Worm (Caenorhabditis elegans) whole organism, midembryonic: Measurements from ENCODE around the gene pitr-1.

Source experiments
- cog-1 ChIP-seq: sonication (generic microtip); optimal IDR thresholded peaks from 2 replicates; lab custom pipeline; 2016; ENCODE audit warnings: missing genetic modification characterization, missing compliant biosample characterization
- flt-1 ChIP-seq: fragments of 200-800 bp; sonication (Bioruptor generic); IDR thresholded peaks from 2 replicates; pipeline ENCODE4 v1.3.6; 2022; ENCODE audit warnings: missing genetic modification characterization, missing compliant biosample characterization
- klf-2 ChIP-seq: fragments of 200-800 bp; sonication (Bioruptor generic); conservative IDR thresholded peaks from 2 replicates; pipeline ENCODE4 v1.3.6; 2022; ENCODE audit warnings: missing genetic modification reagents, missing genetic modification characterization, missing compliant biosample characterization
- ztf-23 ChIP-seq: fragments of 200-800 bp; sonication (Bioruptor generic); IDR thresholded peaks from 2 replicates; pipeline ENCODE4 v1.3.6; 2022; ENCODE audit warnings: missing genetic modification reagents, missing genetic modification characterization, missing compliant biosample characterization
- ztf-29 ChIP-seq: fragments of 200-800 bp; sonication (Bioruptor generic); IDR thresholded peaks from 2 replicates; pipeline ENCODE4 v1.3.6; 2022; ENCODE audit warnings: missing genetic modification reagents, missing genetic modification characterization, missing compliant biosample characterization

ce11 chrIV:7400502-7401118 lies 6.7 kb downstream of the pitr-1 start:
- no peak for TF ChIP-seq cog-1
- no peak for TF ChIP-seq ztf-23 (GFP tag; lab: Robert Waterston, UW)
- no peak for TF ChIP-seq klf-2
- TF ChIP-seq flt-1, result no peak
- no peak for TF ChIP-seq ztf-29 (GFP tag; lab: Robert Waterston, UW)
